Worm (Caenorhabditis elegans): Measurements from ENCODE around the gene K02A6.4.

DNA sequence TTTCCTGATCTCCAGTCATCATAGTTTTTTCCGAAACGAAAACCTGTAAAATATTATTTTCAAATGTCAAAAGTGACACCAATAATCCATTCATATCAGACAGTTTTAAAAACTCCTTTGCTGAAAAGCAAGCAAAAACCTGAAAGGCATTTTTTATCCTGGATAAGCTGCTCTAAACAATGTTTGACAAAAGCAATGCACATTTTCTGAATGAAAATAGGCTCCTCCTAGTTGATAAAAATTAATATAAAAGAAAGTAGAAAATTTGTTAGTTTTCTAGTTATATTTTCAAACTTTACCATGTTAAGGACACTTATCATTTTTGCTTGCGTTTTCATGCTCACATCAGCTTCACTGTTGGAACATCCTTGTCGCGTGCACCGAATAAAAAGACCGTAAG lies 875 bp upstream of the K02A6.4 start, which contains the start of gene K02A6.1:
- TF ChIP-seq cog-1 (tag; optimal IDR thresholded peaks at IDR 0.05) (no peak), klf-2 (GFP tag; conservative IDR thresholded peaks at IDR 0.05) (no peak), med-1 (GFP tag; optimal IDR thresholded peaks at IDR 0.05; ENCODE audit: insufficient read depth) (no peak), tab-1 (GFP tag; IDR thresholded peaks at IDR 0.05) (no peak), ztf-29 (GFP tag; IDR thresholded peaks at IDR 0.05) (no peak), ref-1 (GFP tag; conservative IDR thresholded peaks at IDR 0.05) (no peak), ztf-23 (GFP tag; IDR thresholded peaks at IDR 0.05) (no peak), T22C8.4 (GFP tag; IDR thresholded peaks at IDR 0.05) (no peak), flt-1 (GFP tag; IDR thresholded peaks at IDR 0.05) (no peak)
